Comparison of ENCODE assay signal across 2 fruit fly cellular contexts in genomic region chr3L:16027163-16027633, dm6.
TF ChIP-seq lines count a peak whose summit lies in the region.

No protein-coding gene starts in this region.

TF ChIP-seq in whole organism, embryonic, 481 proteins besides CTCF, POLR2A, EP300 and RAD21 (continued from another document and continues in another):
- no peak for TF ChIP-seq Dip3 (GFP tag; optimal IDR thresholded peaks at IDR 0.05; lab: Kevin White, UChicago)
- TF ChIP-seq cato (GFP tag; optimal IDR thresholded peaks at IDR 0.05; lab: Kevin White, UChicago; ENCODE audit: borderline replicate concordance), result no peak
- TF ChIP-seq peb (GFP tag; IDR thresholded peaks at IDR 0.05; lab: Robert Waterston, UW), result 0 out of 2 replicates have a peak, but pooled peaks have one; percentile 24
- no peak for TF ChIP-seq jing (GFP tag; optimal IDR thresholded peaks at IDR 0.05; lab: Kevin White, UChicago)
- peak; percentile 53 for TF ChIP-seq CG2678 (tag; optimal IDR thresholded peaks at IDR 0.05; lab: Kevin White, UChicago)
- peak; percentile 13; the same call in 1 of the 3 replicates for TF ChIP-seq tgo (GFP tag; IDR thresholded peaks at IDR 0.05; lab: Robert Waterston, UW)
- TF ChIP-seq gsb (GFP tag; IDR thresholded peaks at IDR 0.05; lab: Robert Waterston, UW), result no peak
- no peak for TF ChIP-seq gcm (GFP tag; optimal IDR thresholded peaks at IDR 0.05; lab: Kevin White, UChicago)
- peak; percentile 70; the same call in 1 of the 2 replicates for TF ChIP-seq rib (GFP tag; IDR thresholded peaks at IDR 0.05; lab: Robert Waterston, UW)
- TF ChIP-seq ttk (GFP tag; IDR thresholded peaks at IDR 0.05; lab: Robert Waterston, UW), result peak; percentile 48; the same call in 1 of the 2 replicates
- no peak for TF ChIP-seq Bgb (GFP tag; IDR thresholded peaks at IDR 0.05; lab: Robert Waterston, UW; ENCODE audit: partially characterized antibody)
- TF ChIP-seq CG33557 (GFP tag; optimal IDR thresholded peaks at IDR 0.05; lab: Kevin White, UChicago), result peak; percentile 53
- no peak for TF ChIP-seq CG17612 (GFP tag; IDR thresholded peaks at IDR 0.05; lab: Robert Waterston, UW)
- peak; percentile 19 for TF ChIP-seq az2 (GFP tag; optimal IDR thresholded peaks at IDR 0.05; lab: Kevin White, UChicago)
- TF ChIP-seq CG15011 (GFP tag; optimal IDR thresholded peaks at IDR 0.05; lab: Kevin White, UChicago), result peak; percentile 61
- TF ChIP-seq aop (GFP tag; IDR thresholded peaks at IDR 0.05; lab: Robert Waterston, UW), result no peak
- TF ChIP-seq Xrp1 (GFP tag; IDR thresholded peaks at IDR 0.05; lab: Robert Waterston, UW), result peak; percentile 63
- peak; percentile 96 for TF ChIP-seq sqz (GFP tag; optimal IDR thresholded peaks at IDR 0.05; lab: Kevin White, UChicago)
- TF ChIP-seq Side (GFP tag; optimal IDR thresholded peaks at IDR 0.05; lab: Kevin White, UChicago), result peak; percentile 16
- TF ChIP-seq CG32532 (GFP tag; IDR thresholded peaks at IDR 0.05; lab: Robert Waterston, UW), result peak; percentile 41; the same call in 1 of the 2 replicates
- TF ChIP-seq ato (GFP tag; IDR thresholded peaks at IDR 0.05; lab: Robert Waterston, UW; ENCODE audit: partially characterized antibody), result no peak
- peak; percentile 13 for TF ChIP-seq CG3281 (GFP tag; optimal IDR thresholded peaks at IDR 0.05; lab: Kevin White, UChicago)
- TF ChIP-seq CG10366 (GFP tag; IDR thresholded peaks at IDR 0.05; lab: Robert Waterston, UW), result peak; percentile 30; the same call in 1 of the 2 replicates
- no peak for TF ChIP-seq CG9876 (GFP tag; optimal IDR thresholded peaks at IDR 0.05; lab: Kevin White, UChicago)
- TF ChIP-seq CG10209 (GFP tag; optimal IDR thresholded peaks at IDR 0.05; lab: Kevin White, UChicago), result peak; percentile 63
- TF ChIP-seq ci (GFP tag; IDR thresholded peaks at IDR 0.05; lab: Robert Waterston, UW), result peak; percentile 60; the same call in 2 of the 3 replicates
- TF ChIP-seq CG3163 (GFP tag; optimal IDR thresholded peaks at IDR 0.05; lab: Kevin White, UChicago), result peak; percentile 44
- TF ChIP-seq wdn (GFP tag; IDR thresholded peaks at IDR 0.05; lab: Robert Waterston, UW), result 0 out of 2 replicates have a peak, but pooled peaks have one; percentile 7
- peak; percentile 10 for TF ChIP-seq CG10979 (tag; optimal IDR thresholded peaks at IDR 0.05; lab: Kevin White, UChicago)
- peak; percentile 35 for TF ChIP-seq caup (GFP tag; optimal IDR thresholded peaks at IDR 0.05; lab: Kevin White, UChicago; ENCODE audit: severe bottlenecking)
- TF ChIP-seq CG18599 (GFP tag; optimal IDR thresholded peaks at IDR 0.05; lab: Kevin White, UChicago), result peak; percentile 7
- peak; percentile 30 for TF ChIP-seq CG18619 (GFP tag; optimal IDR thresholded peaks at IDR 0.05; lab: Kevin White, UChicago)
- peak; percentile 21 for TF ChIP-seq CG33213 (GFP tag; optimal IDR thresholded peaks at IDR 0.05; lab: Kevin White, UChicago)
- TF ChIP-seq emc (GFP tag; optimal IDR thresholded peaks at IDR 0.05; lab: Kevin White, UChicago), result no peak
- TF ChIP-seq CG8944 (GFP tag; optimal IDR thresholded peaks at IDR 0.05; lab: Kevin White, UChicago), result peak; percentile 47
- no peak for TF ChIP-seq CG7963 (GFP tag; IDR thresholded peaks at IDR 0.05; lab: Robert Waterston, UW; ENCODE audit: partially characterized antibody)
- TF ChIP-seq Hand (GFP tag; optimal IDR thresholded peaks at IDR 0.05; lab: Kevin White, UChicago), result no peak
- no peak for TF ChIP-seq Neu2 (GFP tag; optimal IDR thresholded peaks at IDR 0.05; lab: Kevin White, UChicago; ENCODE audit: borderline replicate concordance)
- TF ChIP-seq dysf (GFP tag; IDR thresholded peaks at IDR 0.05; lab: Robert Waterston, UW), result peak; percentile 58; the same call in 2 of the 3 replicates
- TF ChIP-seq slp2 (GFP tag; optimal IDR thresholded peaks at IDR 0.05; lab: Kevin White, UChicago), result no peak
- 0 out of 3 replicates have a peak, but pooled peaks have one; percentile 19 for TF ChIP-seq CG2889 (GFP tag; IDR thresholded peaks at IDR 0.05; lab: Robert Waterston, UW)
- TF ChIP-seq yki (optimal IDR thresholded peaks at IDR 0.05; lab: Kevin White, UChicago), result no peak
- TF ChIP-seq CG13296 (GFP tag; optimal IDR thresholded peaks at IDR 0.05; lab: Kevin White, UChicago), result peak; percentile 44
- TF ChIP-seq GATAe (GFP tag; conservative IDR thresholded peaks at IDR 0.05; lab: Robert Waterston, UW), result no peak
- 0 out of 2 replicates have a peak, but pooled peaks have one; percentile 18 for TF ChIP-seq Ada2b (GFP tag; IDR thresholded peaks at IDR 0.05; lab: Robert Waterston, UW)
- TF ChIP-seq Trl (optimal IDR thresholded peaks at IDR 0.05; lab: Kevin White, UChicago), result no peak
- TF ChIP-seq Trl (GFP tag; optimal IDR thresholded peaks at IDR 0.05; lab: Kevin White, UChicago), result peak; percentile 48
- TF ChIP-seq CG14441 (GFP tag; IDR thresholded peaks at IDR 0.05; lab: Robert Waterston, UW), result no peak; the same call in 1 of the 2 replicates
- TF ChIP-seq org-1 (GFP tag; optimal IDR thresholded peaks at IDR 0.05; lab: Kevin White, UChicago), result peak; percentile 15
- TF ChIP-seq CG13424 (tag; optimal IDR thresholded peaks at IDR 0.05; lab: Kevin White, UChicago), result peak; percentile 37
- 0 out of 2 replicates have a peak, but pooled peaks have one; percentile 11 for TF ChIP-seq E2f2 (GFP tag; IDR thresholded peaks at IDR 0.05; lab: Robert Waterston, UW)
- 0 out of 3 replicates have a peak, but pooled peaks have one; percentile 39 for TF ChIP-seq CG11456 (GFP tag; IDR thresholded peaks at IDR 0.05; lab: Robert Waterston, UW)
- TF ChIP-seq ab (GFP tag; optimal IDR thresholded peaks at IDR 0.05; lab: Kevin White, UChicago), result no peak
- TF ChIP-seq CG1233 (GFP tag; optimal IDR thresholded peaks at IDR 0.05; lab: Kevin White, UChicago), result peak; percentile 33
- TF ChIP-seq salm (tag; optimal IDR thresholded peaks at IDR 0.05; lab: Kevin White, UChicago), result no peak
- peak; percentile 40; the same call in 1 of the 2 replicates for TF ChIP-seq CG31441 (GFP tag; IDR thresholded peaks at IDR 0.05; lab: Robert Waterston, UW)
- no peak for TF ChIP-seq Hey (tag; optimal IDR thresholded peaks at IDR 0.05; lab: Kevin White, UChicago)
- TF ChIP-seq CG17568 (GFP tag; optimal IDR thresholded peaks at IDR 0.05; lab: Kevin White, UChicago), result peak; percentile 70
- TF ChIP-seq sd (tag; optimal IDR thresholded peaks at IDR 0.05; lab: Kevin White, UChicago), result peak; percentile 12
- TF ChIP-seq Antp (GFP tag; optimal IDR thresholded peaks at IDR 0.05; lab: Kevin White, UChicago), result peak; percentile 17
- peak; percentile 48; the same call in 1 of the 2 replicates for TF ChIP-seq CG10959 (GFP tag; IDR thresholded peaks at IDR 0.05; lab: Robert Waterston, UW)
- no peak for TF ChIP-seq hb (GFP tag; IDR thresholded peaks at IDR 0.05; lab: Robert Waterston, UW; ENCODE audit: partially characterized antibody)

TF ChIP-seq in whole organism, prepupa, 60 proteins besides CTCF, POLR2A, EP300 and RAD21 (continued from another document):
- TF ChIP-seq Gug (GFP tag; IDR thresholded peaks at IDR 0.05; lab: Robert Waterston, UW) (peak; percentile 59), CG16779 (tag; optimal IDR thresholded peaks at IDR 0.05; lab: Kevin White, UChicago) (peak; percentile 39), Eip93F (GFP tag; optimal IDR thresholded peaks at IDR 0.05; lab: Kevin White, UChicago) (peak; percentile 2), CG8319 (GFP tag; optimal IDR thresholded peaks at IDR 0.05; lab: Kevin White, UChicago) (peak; percentile 51), ss (GFP tag; optimal IDR thresholded peaks at IDR 0.05; lab: Kevin White, UChicago) (peak; percentile 80 to 85), esn (GFP tag; optimal IDR thresholded peaks at IDR 0.05; lab: Kevin White, UChicago) (peak; percentile 56)
